Fruit fly (Drosophila melanogaster) whole organism, embryonic: ENCODE measurements around the gene Mtpalpha.

Experiments used
- Adf1 ChIP-seq: fragments of 200-800 bp; sonication (Bioruptor generic); IDR thresholded peaks from 2 replicates; pipeline ENCODE4 v1.3.6; 2022; ENCODE audit warnings: missing biosample characterization, missing genetic modification characterization
- Asciz ChIP-seq: fragments of 200-800 bp; sonication (Bioruptor generic); optimal IDR thresholded peaks from 2 replicates; lab custom pipeline; 2017; ENCODE audit warnings: missing biosample characterization, mild to moderate bottlenecking, missing genetic modification characterization, missing genetic modification reagents
- Bteb2 ChIP-seq: fragments of 200-800 bp; sonication (Bioruptor generic); optimal IDR thresholded peaks from 2 replicates; lab custom pipeline; 2016; ENCODE audit warnings: missing biosample characterization, missing genetic modification characterization
- CG10979 ChIP-seq: fragments of 200-800 bp; sonication (Bioruptor generic); optimal IDR thresholded peaks from 2 replicates; lab custom pipeline; 2018; ENCODE audit warnings: missing biosample characterization, mild to moderate bottlenecking, missing genetic modification characterization, moderate library complexity
- CG11504 ChIP-seq: fragments of 200-800 bp; sonication (Bioruptor generic); optimal IDR thresholded peaks from 3 replicates; lab custom pipeline; 2019; ENCODE audit warnings: missing biosample characterization, mild to moderate bottlenecking, missing genetic modification characterization, moderate library complexity
- CG11696 ChIP-seq: fragments of 200-800 bp; sonication (Bioruptor generic); IDR thresholded peaks from 2 replicates; pipeline ENCODE4 v1.3.6; 2022; ENCODE audit warnings: missing biosample characterization, missing genetic modification characterization
- CG11723 ChIP-seq: fragments of 200-800 bp; sonication (Bioruptor generic); optimal IDR thresholded peaks from 2 replicates; lab custom pipeline; 2017; ENCODE audit warnings: missing biosample characterization, mild to moderate bottlenecking, missing genetic modification characterization
- CG13775 ChIP-seq: fragments of 200-800 bp; sonication (Bioruptor generic); optimal IDR thresholded peaks from 3 replicates; lab custom pipeline; 2017; ENCODE audit warnings: missing biosample characterization, mild to moderate bottlenecking, missing genetic modification characterization
- CG15073 ChIP-seq: fragments of 200-800 bp; sonication (Bioruptor generic); optimal IDR thresholded peaks from 2 replicates; lab custom pipeline; 2016; ENCODE audit warnings: missing biosample characterization, missing genetic modification characterization
- CG1647 ChIP-seq: fragments of 200-800 bp; sonication (Bioruptor generic); optimal IDR thresholded peaks from 3 replicates; lab custom pipeline; 2016; ENCODE audit warnings: missing biosample characterization, missing genetic modification characterization
- CG2116 ChIP-seq: fragments of 200-800 bp; sonication (Bioruptor generic); optimal IDR thresholded peaks from 3 replicates; lab custom pipeline; 2018; ENCODE audit warnings: missing biosample characterization, mild to moderate bottlenecking, missing genetic modification characterization
- CG30020 ChIP-seq: fragments of 200-800 bp; optimal IDR thresholded peaks from 2 replicates; lab custom pipeline; 2019; ENCODE audit warnings: missing biosample characterization, mild to moderate bottlenecking, missing genetic modification characterization, moderate library complexity
- CG32767 ChIP-seq: fragments of 200-800 bp; sonication (Bioruptor generic); IDR thresholded peaks from 2 replicates; pipeline ENCODE4 v1.3.6; 2022; ENCODE audit warnings: missing biosample characterization, missing genetic modification characterization
- CG32772 ChIP-seq: fragments of 200-800 bp; sonication (Bioruptor generic); IDR thresholded peaks from 2 replicates; pipeline ENCODE4 v1.3.6; 2022; ENCODE audit warnings: missing biosample characterization, missing genetic modification characterization
- CG34376 ChIP-seq: fragments of 200-800 bp; sonication (Bioruptor generic); optimal IDR thresholded peaks from 2 replicates; lab custom pipeline; 2018; ENCODE audit warnings: missing biosample characterization, mild to moderate bottlenecking, missing genetic modification characterization
- CG4328 ChIP-seq: fragments of 200-800 bp; sonication (Bioruptor generic); optimal IDR thresholded peaks from 3 replicates; lab custom pipeline; 2017; ENCODE audit warnings: missing biosample characterization, missing genetic modification reagents, missing genetic modification characterization
- CG6175 ChIP-seq: fragments of 200-800 bp; sonication (Bioruptor generic); IDR thresholded peaks from 3 replicates; pipeline ENCODE4 v1.3.6; 2022; ENCODE audit warnings: missing biosample characterization, missing genetic modification characterization
- CG7357 ChIP-seq: fragments of 200-800 bp; sonication (Bioruptor generic); IDR thresholded peaks from 3 replicates; pipeline ENCODE4 v1.3.6; 2022; ENCODE audit warnings: missing biosample characterization, missing genetic modification characterization
- CG7372 ChIP-seq: fragments of 200-800 bp; sonication (Bioruptor generic); IDR thresholded peaks from 2 replicates; pipeline ENCODE4 v1.3.6; 2022; ENCODE audit warnings: missing biosample characterization, missing genetic modification characterization
- CG7928 ChIP-seq: fragments of 200-800 bp; sonication (Bioruptor generic); optimal IDR thresholded peaks from 2 replicates; lab custom pipeline; 2017; ENCODE audit warnings: missing biosample characterization, mild to moderate bottlenecking, missing genetic modification characterization
- Deaf1 ChIP-seq: fragments of 200-800 bp; optimal IDR thresholded peaks from 3 replicates; lab custom pipeline; 2019; ENCODE audit warnings: missing biosample characterization, mild to moderate bottlenecking, missing genetic modification characterization, moderate library complexity
- E2f1 ChIP-seq: fragments of 200-800 bp; sonication (Bioruptor generic); IDR thresholded peaks from 2 replicates; pipeline ENCODE4 v1.3.6; 2022; ENCODE audit warnings: missing biosample characterization, missing genetic modification characterization
- E2f2 ChIP-seq: fragments of 200-800 bp; sonication (Bioruptor generic); IDR thresholded peaks from 2 replicates; pipeline ENCODE4 v1.3.6; 2022; ENCODE audit warnings: missing biosample characterization, missing genetic modification characterization
- H15 ChIP-seq: fragments of 200-800 bp; sonication (Bioruptor generic); IDR thresholded peaks from 3 replicates; pipeline ENCODE4 v1.3.6; 2022; ENCODE audit warnings: missing biosample characterization, missing genetic modification characterization
- Hr78 ChIP-seq, 2 experiments: fragments of 200-800 bp in 1 of 2; fragments of >200 bp in 1 of 2; sonication (Bioruptor generic) in 1 of 2; optimal IDR thresholded peaks; 2 replicates each; lab custom pipeline; 2017 to 2019; ENCODE audit warnings: missing biosample characterization in 2 of 2, missing genetic modification characterization in 2 of 2, mild to moderate bottlenecking in 1 of 2, moderate library complexity in 1 of 2
- NFAT ChIP-seq: fragments of 200-800 bp; sonication (Bioruptor generic); IDR thresholded peaks from 2 replicates; pipeline ENCODE4 v1.3.6; 2022; ENCODE audit warnings: missing biosample characterization, missing genetic modification characterization
- Oaz ChIP-seq: fragments of 200-800 bp; sonication (Bioruptor generic); IDR thresholded peaks from 2 replicates; pipeline ENCODE4 v1.3.6; 2022; ENCODE audit warnings: missing biosample characterization, missing genetic modification characterization
- ash1 ChIP-seq: fragments of 200-800 bp; sonication (Bioruptor generic); optimal IDR thresholded peaks from 2 replicates; lab custom pipeline; 2018; ENCODE audit warnings: missing biosample characterization, mild to moderate bottlenecking, missing genetic modification characterization
- bab2 ChIP-seq: fragments of 200-800 bp; sonication (Bioruptor generic); optimal IDR thresholded peaks from 2 replicates; lab custom pipeline; 2016; ENCODE audit warnings: missing biosample characterization, missing genetic modification characterization
- chn ChIP-seq: fragments of 200-800 bp; sonication (Bioruptor generic); optimal IDR thresholded peaks from 2 replicates; lab custom pipeline; 2016; ENCODE audit warnings: missing biosample characterization, missing genetic modification characterization
- dysf ChIP-seq: fragments of 200-800 bp; sonication (Bioruptor generic); IDR thresholded peaks from 3 replicates; pipeline ENCODE4 v1.3.6; 2022; ENCODE audit warnings: missing biosample characterization, missing genetic modification characterization
- emc ChIP-seq: fragments of 200-800 bp; sonication (Bioruptor generic); optimal IDR thresholded peaks from 2 replicates; lab custom pipeline; 2016; ENCODE audit warnings: missing biosample characterization, missing genetic modification characterization
- insv ChIP-seq, 2 experiments: fragments of 200-800 bp; sonication (Bioruptor generic); optimal IDR thresholded peaks; 3 replicates each; lab custom pipeline; 2016 to 2018; ENCODE audit warnings: missing biosample characterization in 2 of 2, missing genetic modification characterization in 2 of 2
- jumu ChIP-seq: fragments of 200-800 bp; sonication (Bioruptor generic); optimal IDR thresholded peaks from 3 replicates; lab custom pipeline; 2016; ENCODE audit warnings: missing biosample characterization, missing genetic modification characterization
- kay ChIP-seq: fragments of 200-800 bp; sonication (Bioruptor generic); optimal IDR thresholded peaks from 2 replicates; lab custom pipeline; 2016; ENCODE audit warnings: missing biosample characterization, missing genetic modification characterization
- nerfin-2 ChIP-seq: fragments of 200-800 bp; sonication (Bioruptor generic); IDR thresholded peaks from 2 replicates; pipeline ENCODE4 v1.3.6; 2022; ENCODE audit warnings: missing biosample characterization, missing genetic modification characterization; ENCODE audit not compliant: partially characterized antibody
- nmo ChIP-seq: fragments of 200-800 bp; sonication (Bioruptor generic); optimal IDR thresholded peaks from 2 replicates; lab custom pipeline; 2018; ENCODE audit warnings: missing biosample characterization, mild to moderate bottlenecking, missing genetic modification characterization, moderate library complexity
- odd ChIP-seq: fragments of 200-800 bp; sonication (Bioruptor generic); optimal IDR thresholded peaks from 2 replicates; lab custom pipeline; 2017; ENCODE audit warnings: missing biosample characterization, mild to moderate bottlenecking, missing genetic modification characterization
- otp ChIP-seq: fragments of 200-800 bp; sonication (Bioruptor generic); IDR thresholded peaks from 3 replicates; pipeline ENCODE4, ENCODE4 v1.3.6; 2022; ENCODE audit warnings: missing biosample characterization, missing genetic modification characterization
- pfk ChIP-seq: fragments of 200-800 bp; sonication (Bioruptor generic); optimal IDR thresholded peaks from 2 replicates; lab custom pipeline; 2018; ENCODE audit warnings: missing biosample characterization, mild to moderate bottlenecking, missing genetic modification characterization, moderate library complexity
- pnt ChIP-seq: fragments of 200-800 bp; sonication (Bioruptor generic); optimal IDR thresholded peaks from 3 replicates; lab custom pipeline; 2016; ENCODE audit warnings: missing biosample characterization, missing genetic modification characterization
- slp2 ChIP-seq: fragments of 200-800 bp; sonication (Bioruptor generic); optimal IDR thresholded peaks from 2 replicates; lab custom pipeline; 2016; ENCODE audit warnings: missing biosample characterization, missing genetic modification characterization
- so ChIP-seq: fragments of 200-800 bp; sonication (Bioruptor generic); IDR thresholded peaks from 3 replicates; pipeline ENCODE4 v1.3.6; 2022; ENCODE audit warnings: missing biosample characterization, missing genetic modification characterization
- sqz ChIP-seq: fragments of 200-800 bp; sonication (Bioruptor generic); optimal IDR thresholded peaks from 3 replicates; lab custom pipeline; 2018; ENCODE audit warnings: missing biosample characterization, mild to moderate bottlenecking, missing genetic modification characterization
- sr ChIP-seq: fragments of 200-800 bp; sonication (Bioruptor generic); IDR thresholded peaks from 3 replicates; pipeline ENCODE4 v1.3.6; 2022; ENCODE audit warnings: missing biosample characterization, missing genetic modification characterization
- stc ChIP-seq: fragments of 200-800 bp; sonication (Bioruptor generic); IDR thresholded peaks from 2 replicates; pipeline ENCODE4 v1.3.6; 2022; ENCODE audit warnings: missing biosample characterization, missing genetic modification characterization
- sug ChIP-seq: fragments of 200-800 bp; optimal IDR thresholded peaks from 2 replicates; lab custom pipeline; 2019; ENCODE audit warnings: missing biosample characterization, mild to moderate bottlenecking, missing genetic modification characterization, moderate library complexity
- tio ChIP-seq: fragments of 200-800 bp; sonication (Bioruptor generic); optimal IDR thresholded peaks from 2 replicates; lab custom pipeline; 2017; ENCODE audit warnings: missing biosample characterization, missing genetic modification characterization, inconsistent platforms
- trem ChIP-seq: fragments of 200-800 bp; optimal IDR thresholded peaks from 3 replicates; lab custom pipeline; 2019; ENCODE audit warnings: missing biosample characterization, mild to moderate bottlenecking, missing genetic modification characterization, moderate library complexity
- zf30C ChIP-seq: fragments of 200-800 bp; sonication (Bioruptor generic); optimal IDR thresholded peaks from 3 replicates; lab custom pipeline; 2018; ENCODE audit warnings: missing biosample characterization, mild to moderate bottlenecking, missing genetic modification characterization

Gene Mtpalpha

DNA sequence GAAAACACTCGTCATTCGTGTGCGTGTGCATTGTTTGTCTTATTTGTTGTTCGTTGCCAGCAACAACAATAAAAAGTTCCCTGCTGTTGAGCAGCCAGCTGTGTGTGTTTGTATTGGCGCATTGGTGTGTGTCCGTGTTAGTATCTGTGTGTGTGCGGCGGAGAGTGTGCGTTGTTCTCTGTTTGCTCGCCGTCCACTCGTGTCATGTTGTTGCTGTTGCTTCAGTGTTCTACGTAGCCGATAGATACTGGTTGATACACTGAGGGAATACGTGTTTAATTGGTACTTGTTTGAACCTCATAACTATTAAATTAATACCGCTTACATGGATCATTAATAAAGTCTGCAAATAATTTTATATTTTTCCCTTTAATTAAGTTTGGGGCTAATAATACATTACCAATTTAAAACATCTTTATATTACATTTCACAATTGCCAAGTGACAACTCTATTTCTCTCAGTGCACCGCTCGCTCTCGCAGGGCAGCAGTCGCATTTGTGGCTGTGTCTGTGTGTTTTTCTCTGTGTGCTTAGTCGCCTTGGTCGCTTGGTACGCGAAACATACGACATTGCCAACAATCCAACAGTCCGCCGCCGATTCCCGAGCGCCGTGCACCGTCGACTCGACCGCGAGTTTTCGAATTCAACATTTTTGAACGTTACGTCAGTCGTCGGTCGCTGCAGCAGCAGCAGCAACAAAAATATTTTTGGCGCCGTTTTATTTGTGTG is 8.0 kb downstream of the Mtpalpha start, which contains the start of gene brwl (continued):
- TF ChIP-seq sr (GFP tag; lab: Robert Waterston, UW) (peak; percentile 85; the same call in 2 of the 3 replicates), zf30C (GFP tag; lab: Kevin White, UChicago) (peak; percentile 99), sqz (GFP tag; lab: Kevin White, UChicago) (peak; percentile 98), insv (GFP tag; optimal IDR thresholded peaks at IDR 0.05; lab: Kevin White, UChicago) (peak; percentile 75 to 81), Adf1 (GFP tag; lab: Robert Waterston, UW) (peak; percentile 89), CG1647 (GFP tag; lab: Kevin White, UChicago) (peak; percentile 97), ash1 (GFP tag; lab: Kevin White, UChicago) (peak; percentile 71), CG32772 (GFP tag; lab: Robert Waterston, UW) (peak; percentile 98), CG6175 (GFP tag; lab: Robert Waterston, UW) (peak; percentile 94), CG7357 (GFP tag; lab: Robert Waterston, UW) (peak; percentile 95), CG7928 (GFP tag; lab: Kevin White, UChicago) (peak; percentile 83), CG13775 (GFP tag; lab: Kevin White, UChicago) (peak; percentile 99), CG2116 (GFP tag; lab: Kevin White, UChicago) (peak; percentile 90), CG10979 (tag; lab: Kevin White, UChicago) (peak; percentile 99), slp2 (GFP tag; lab: Kevin White, UChicago) (peak; percentile 98), emc (peak; percentile 94), Hr78 (GFP tag; optimal IDR thresholded peaks at IDR 0.05; lab: Kevin White, UChicago) (peak in 1 of 2 experiments; percentile 95), jumu (GFP tag; lab: Kevin White, UChicago) (peak; percentile 98), CG11504 (tag; lab: Kevin White, UChicago) (peak; percentile 98), CG11723 (peak; percentile 97), stc (peak; percentile 99), nmo (GFP tag; lab: Kevin White, UChicago) (peak; percentile 99), bab2 (GFP tag; lab: Kevin White, UChicago) (peak; percentile 98), odd (GFP tag; lab: Kevin White, UChicago) (peak; percentile 99), pnt (GFP tag; lab: Kevin White, UChicago) (peak; percentile 98), NFAT (GFP tag; lab: Robert Waterston, UW) (peak; percentile 95), otp (GFP tag; lab: Robert Waterston, UW) (peak; percentile 96), H15 (GFP tag; lab: Robert Waterston, UW) (peak; percentile 98), CG4328 (GFP tag; lab: Kevin White, UChicago) (peak; percentile 99), CG7372 (peak; percentile 98), CG15073 (GFP tag; lab: Kevin White, UChicago) (peak; percentile 88), CG32767 (GFP tag; lab: Robert Waterston, UW) (peak; percentile 99), CG11696 (GFP tag; lab: Robert Waterston, UW) (peak; percentile 92), Deaf1 (tag; lab: Kevin White, UChicago) (peak; percentile 92), Oaz (peak; percentile 96), pfk (GFP tag; lab: Kevin White, UChicago) (peak; percentile 26), nerfin-2 (GFP tag; lab: Robert Waterston, UW) (no peak), CG34376 (GFP tag; lab: Kevin White, UChicago) (peak; percentile 98), Asciz (GFP tag; lab: Kevin White, UChicago) (peak; percentile 98), trem (tag; lab: Kevin White, UChicago) (peak; percentile 97), chn (peak; percentile 98), dysf (peak; percentile 99), Bteb2 (GFP tag; lab: Kevin White, UChicago) (peak; percentile 98), tio (GFP tag; lab: Kevin White, UChicago) (peak; percentile 99), sug (peak; percentile 97), E2f2 (GFP tag; lab: Robert Waterston, UW) (peak; percentile 88), E2f1 (GFP tag; lab: Robert Waterston, UW) (peak; percentile 98), kay (GFP tag; lab: Kevin White, UChicago) (peak; percentile 98), CG30020 (tag; lab: Kevin White, UChicago) (peak; percentile 88), so (GFP tag; lab: Robert Waterston, UW) (peak; percentile 99)
